Worm (Caenorhabditis elegans) whole organism, mixed stage, embryonic: ENCODE measurements around the gene srlf-14.

Experiments
- M03D4.4 ChIP-seq: sonication (generic microtip); optimal IDR thresholded peaks from 2 replicates; lab custom pipeline; 2017; ENCODE audit warnings: mild to moderate bottlenecking, missing genetic modification characterization, missing compliant biosample characterization
- bed-3 ChIP-seq: fragments of 200-800 bp; sonication (Bioruptor generic); optimal IDR thresholded peaks from 3 replicates; lab custom pipeline; 2018; ENCODE audit warnings: mild to moderate bottlenecking, missing genetic modification characterization, moderate library complexity, missing compliant biosample characterization
- blmp-1 ChIP-seq: fragments of 150-350 bp; optimal IDR thresholded peaks from 2 replicates; lab custom pipeline; 2014; ENCODE audit warnings: missing biosample characterization, missing genetic modification characterization
- ceh-43 ChIP-seq: fragments of 200-800 bp; sonication (Bioruptor generic); optimal IDR thresholded peaks from 2 replicates; lab custom pipeline; 2018; ENCODE audit warnings: mild to moderate bottlenecking, missing genetic modification characterization, moderate library complexity, missing compliant biosample characterization
- ceh-83 ChIP-seq: fragments of 200-800 bp; sonication (Bioruptor generic); optimal IDR thresholded peaks from 2 replicates; lab custom pipeline; 2018; ENCODE audit warnings: mild to moderate bottlenecking, missing genetic modification characterization, missing compliant biosample characterization
- cnd-1 ChIP-seq: fragments of 200-800 bp; sonication (Bioruptor generic); optimal IDR thresholded peaks from 2 replicates; lab custom pipeline; 2018; ENCODE audit warnings: mild to moderate bottlenecking, missing genetic modification characterization, missing compliant biosample characterization
- drap-1 ChIP-seq: fragments of 200-800 bp; sonication (Bioruptor generic); optimal IDR thresholded peaks from 3 replicates; lab custom pipeline; 2018; ENCODE audit warnings: mild to moderate bottlenecking, missing genetic modification characterization, missing compliant biosample characterization
- elt-1 ChIP-seq: sonication (generic microtip); optimal IDR thresholded peaks from 2 replicates; lab custom pipeline; 2017; ENCODE audit warnings: missing genetic modification characterization, mild to moderate bottlenecking, missing compliant biosample characterization, antibody characterized with exemption, moderate library complexity, borderline replicate concordance; ENCODE audit not compliant: insufficient read depth
- flh-1 ChIP-seq: fragments of 200-800 bp; sonication (Bioruptor generic); optimal IDR thresholded peaks from 2 replicates; lab custom pipeline; 2018; ENCODE audit warnings: mild to moderate bottlenecking, missing genetic modification characterization, moderate library complexity, missing compliant biosample characterization
- ham-2 ChIP-seq: fragments of 200-800 bp; sonication (Bioruptor generic); optimal IDR thresholded peaks from 2 replicates; lab custom pipeline; 2018; ENCODE audit warnings: mild to moderate bottlenecking, missing genetic modification characterization, missing compliant biosample characterization
- hlh-1 ChIP-seq: fragments of 150-350 bp; optimal IDR thresholded peaks from 2 replicates; lab custom pipeline; 2014; ENCODE audit warnings: missing biosample characterization, missing genetic modification reagents, missing genetic modification characterization
- lin-13 ChIP-seq: fragments of 150-350 bp; optimal IDR thresholded peaks from 2 replicates; lab custom pipeline; 2014; ENCODE audit warnings: missing biosample characterization, missing genetic modification characterization
- lin-32 ChIP-seq: fragments of 200-800 bp; sonication (Bioruptor generic); optimal IDR thresholded peaks from 2 replicates; lab custom pipeline; 2018; ENCODE audit warnings: mild to moderate bottlenecking, missing genetic modification characterization, missing compliant biosample characterization
- lsy-2 ChIP-seq: fragments of 150-350 bp; optimal IDR thresholded peaks from 2 replicates; lab custom pipeline; 2014; ENCODE audit warnings: missing biosample characterization, missing genetic modification characterization
- mab-5 ChIP-seq: fragments of 150-350 bp; optimal IDR thresholded peaks from 2 replicates; lab custom pipeline; 2014; ENCODE audit warnings: missing biosample characterization, missing genetic modification characterization
- mep-1 ChIP-seq: fragments of 150-350 bp; optimal IDR thresholded peaks from 2 replicates; lab custom pipeline; 2017; ENCODE audit warnings: missing biosample characterization, missing genetic modification reagents, missing genetic modification characterization, inconsistent platforms
- nhr-2 ChIP-seq: fragments of 150-350 bp; optimal IDR thresholded peaks from 2 replicates; lab custom pipeline; 2014; ENCODE audit warnings: missing biosample characterization, missing genetic modification characterization
- nhr-237 ChIP-seq: fragments of 150-350 bp; optimal IDR thresholded peaks from 2 replicates; lab custom pipeline; 2014; ENCODE audit warnings: missing biosample characterization, missing genetic modification characterization
- nhr-28 ChIP-seq: fragments of 150-350 bp; optimal IDR thresholded peaks from 2 replicates; lab custom pipeline; 2014; ENCODE audit warnings: missing biosample characterization, missing genetic modification characterization
- nhr-76 ChIP-seq: sonication (generic microtip); optimal IDR thresholded peaks from 2 replicates; lab custom pipeline; 2017; ENCODE audit warnings: missing biosample characterization, missing genetic modification characterization
- pha-4 ChIP-seq: fragments of 150-350 bp; optimal IDR thresholded peaks from 2 replicates; lab custom pipeline; 2018; ENCODE audit warnings: missing biosample characterization, missing genetic modification reagents, missing genetic modification characterization
- sem-2 ChIP-seq: fragments of 200-800 bp; sonication (Bioruptor generic); optimal IDR thresholded peaks from 2 replicates; lab custom pipeline; 2018; ENCODE audit warnings: mild to moderate bottlenecking, missing genetic modification characterization, missing compliant biosample characterization
- snpc-4 ChIP-seq: fragments of 150-350 bp; optimal IDR thresholded peaks from 2 replicates; lab custom pipeline; 2014; ENCODE audit warnings: missing biosample characterization, missing genetic modification characterization
- sptf-1 ChIP-seq: sonication (generic microtip); optimal IDR thresholded peaks from 2 replicates; lab custom pipeline; 2017; ENCODE audit warnings: mild to moderate bottlenecking, missing genetic modification characterization, moderate library complexity, missing compliant biosample characterization
- tbx-8 ChIP-seq: fragments of 200-800 bp; sonication (Bioruptor generic); optimal IDR thresholded peaks from 2 replicates; lab custom pipeline; 2018; ENCODE audit warnings: mild to moderate bottlenecking, missing genetic modification characterization, moderate library complexity, missing compliant biosample characterization
- unc-120 ChIP-seq: sonication (generic microtip); optimal IDR thresholded peaks from 2 replicates; lab custom pipeline; 2017; ENCODE audit warnings: missing genetic modification characterization, missing compliant biosample characterization; ENCODE audit not compliant: poor library complexity, severe bottlenecking
- unc-39 ChIP-seq: fragments of 150-350 bp; optimal IDR thresholded peaks from 2 replicates; lab custom pipeline; 2014; ENCODE audit warnings: missing biosample characterization, missing genetic modification characterization
- zip-8 ChIP-seq: fragments of 150-350 bp; optimal IDR thresholded peaks from 2 replicates; lab custom pipeline; 2014; ENCODE audit warnings: missing biosample characterization, missing genetic modification characterization
- ztf-11 ChIP-seq: fragments of 150-350 bp; optimal IDR thresholded peaks from 2 replicates; lab custom pipeline; 2014; ENCODE audit warnings: missing biosample characterization, missing genetic modification characterization

srlf-14 gene

ce11 chrIV:10855049-10855448 lies 39.1 kb downstream of the srlf-14 start, which contains the start of gene T11G6.3:
Gene T11G6.3, minus strand, starts transcription at chrIV:10855237.
- no peak for TF ChIP-seq nhr-76
- no peak for TF ChIP-seq cnd-1 (tag; lab: Kevin White, UChicago)
- TF ChIP-seq bed-3 (GFP tag; lab: Kevin White, UChicago), result no peak
- no peak for TF ChIP-seq nhr-28 (tag; lab: Kevin White, UChicago)
- TF ChIP-seq flh-1 (GFP tag; lab: Kevin White, UChicago), result no peak
- TF ChIP-seq ztf-11 (tag; lab: Kevin White, UChicago), result no peak
- TF ChIP-seq mab-5 (tag; lab: Kevin White, UChicago), result no peak
- no peak for TF ChIP-seq ceh-43 (GFP tag; lab: Kevin White, UChicago)
- no peak for TF ChIP-seq hlh-1 (tag; lab: Kevin White, UChicago)
- TF ChIP-seq lsy-2 (tag; lab: Kevin White, UChicago), result no peak
- TF ChIP-seq lin-13 (tag; lab: Kevin White, UChicago), result no peak
- no peak for TF ChIP-seq nhr-237 (tag; lab: Kevin White, UChicago)
- no peak for TF ChIP-seq M03D4.4
- no peak for TF ChIP-seq elt-1 (tag; lab: Kevin White, UChicago)
- no peak for TF ChIP-seq tbx-8
- no peak for TF ChIP-seq zip-8 (tag; lab: Kevin White, UChicago)
- no peak for TF ChIP-seq unc-39 (tag; lab: Kevin White, UChicago)
- no peak for TF ChIP-seq snpc-4 (tag; lab: Kevin White, UChicago)
- no peak for TF ChIP-seq lin-32
- TF ChIP-seq, all 35 proteins: peak for 0

- TF ChIP-seq unc-120 (tag; lab: Kevin White, UChicago) (no peak), zip-8 (tag; lab: Kevin White, UChicago) (no peak), ham-2 (no peak), drap-1 (GFP tag; lab: Kevin White, UChicago) (no peak), lin-32 (no peak), nhr-28 (tag; lab: Kevin White, UChicago) (no peak), cnd-1 (tag; lab: Kevin White, UChicago) (no peak), pha-4 (no peak)
These were observed 40.1 kb downstream of the srlf-14 start for ce11 chrIV:10854042-10854441.

- peak; percentile 77 for TF ChIP-seq hlh-1 (tag; lab: Kevin White, UChicago)
- TF ChIP-seq ceh-83 (GFP tag; lab: Kevin White, UChicago), result no peak
- no peak for TF ChIP-seq nhr-2 (tag; lab: Kevin White, UChicago)
- no peak for TF ChIP-seq blmp-1 (tag; lab: Kevin White, UChicago)
- TF ChIP-seq lin-32, result no peak
- TF ChIP-seq cnd-1 (tag; lab: Kevin White, UChicago), result no peak
- no peak for TF ChIP-seq nhr-28 (tag; lab: Kevin White, UChicago)
- TF ChIP-seq, all 35 proteins: peak for 1
These were observed 41.8 kb downstream of the srlf-14 start for ce11 chrIV:10852403-10852802.

ce11 chrIV:10851833-10852232 lies 42.3 kb downstream of the srlf-14 start, which contains the start of gene T11G6.4:
Gene T11G6.4, minus strand, starts transcription at chrIV:10851933.
- no peak for TF ChIP-seq sem-2

ce11 chrIV:10851136-10851535 lies 43.0 kb downstream of the srlf-14 start:
- TF ChIP-seq mep-1 (tag; lab: Kevin White, UChicago) (no peak), elt-1 (tag; lab: Kevin White, UChicago) (no peak), bed-3 (GFP tag; lab: Kevin White, UChicago) (no peak), drap-1 (GFP tag; lab: Kevin White, UChicago) (no peak), pha-4 (no peak), nhr-237 (tag; lab: Kevin White, UChicago) (no peak), sptf-1 (no peak), unc-39 (tag; lab: Kevin White, UChicago) (no peak), M03D4.4 (no peak)
